Fruit fly (Drosophila melanogaster) whole organism, embryonic: ENCODE measurements around the gene Rab8.

Experiments
- BtbVII ChIP-seq: fragments of 200-800 bp; sonication (Bioruptor generic); optimal IDR thresholded peaks from 3 replicates; lab custom pipeline; 2017; ENCODE audit warnings: missing biosample characterization, mild to moderate bottlenecking, missing genetic modification characterization
- CG10274 ChIP-seq: fragments of 200-800 bp; sonication (Bioruptor generic); optimal IDR thresholded peaks from 3 replicates; lab custom pipeline; 2017; ENCODE audit warnings: missing biosample characterization, mild to moderate bottlenecking, missing genetic modification characterization
- CG11093 ChIP-seq: fragments of 200-800 bp; sonication (Bioruptor generic); IDR thresholded peaks from 3 replicates; pipeline ENCODE4 v1.3.6; 2022; ENCODE audit warnings: missing biosample characterization, missing genetic modification characterization
- CG11456 ChIP-seq: fragments of 200-800 bp; sonication (Bioruptor generic); IDR thresholded peaks from 3 replicates; pipeline ENCODE4 v1.3.6; 2022; ENCODE audit warnings: missing biosample characterization, missing genetic modification characterization
- CG11560 ChIP-seq: fragments of 200-800 bp; sonication (Bioruptor generic); IDR thresholded peaks from 3 replicates; pipeline ENCODE4 v1.3.6; 2022; ENCODE audit warnings: missing biosample characterization, missing genetic modification characterization
- CG12391 ChIP-seq: fragments of 200-800 bp; sonication (Bioruptor generic); optimal IDR thresholded peaks from 3 replicates; lab custom pipeline; 2018; ENCODE audit warnings: missing biosample characterization, mild to moderate bottlenecking, missing genetic modification characterization, moderate library complexity
- CG14965 ChIP-seq: fragments of 200-800 bp; sonication (Bioruptor generic); optimal IDR thresholded peaks from 2 replicates; lab custom pipeline; 2016; ENCODE audit warnings: missing biosample characterization, missing genetic modification characterization, borderline replicate concordance
- CG15073 ChIP-seq: fragments of 200-800 bp; sonication (Bioruptor generic); optimal IDR thresholded peaks from 2 replicates; lab custom pipeline; 2016; ENCODE audit warnings: missing biosample characterization, missing genetic modification characterization
- CG16815 ChIP-seq: fragments of 200-800 bp; sonication (Bioruptor generic); optimal IDR thresholded peaks from 3 replicates; lab custom pipeline; 2017; ENCODE audit warnings: missing biosample characterization, mild to moderate bottlenecking, missing genetic modification characterization
- CG17612 ChIP-seq: fragments of 200-800 bp; sonication (Bioruptor generic); IDR thresholded peaks from 2 replicates; pipeline ENCODE4 v1.3.6; 2022; ENCODE audit warnings: missing biosample characterization, missing genetic modification characterization
- CG18262 ChIP-seq: fragments of 200-800 bp; optimal IDR thresholded peaks from 3 replicates; lab custom pipeline; 2019; ENCODE audit warnings: missing biosample characterization, mild to moderate bottlenecking, missing genetic modification characterization, moderate library complexity
- CG18764 ChIP-seq: fragments of 200-800 bp; sonication (Bioruptor generic); optimal IDR thresholded peaks from 3 replicates; lab custom pipeline; 2016; ENCODE audit warnings: missing biosample characterization, missing genetic modification characterization
- CG31224 ChIP-seq: fragments of 200-800 bp; sonication (Bioruptor generic); IDR thresholded peaks from 2 replicates; pipeline ENCODE4 v1.3.6; 2022; ENCODE audit warnings: missing biosample characterization, missing genetic modification characterization
- CG3995 ChIP-seq: fragments of 200-800 bp; sonication (Bioruptor generic); optimal IDR thresholded peaks from 3 replicates; lab custom pipeline; 2016; ENCODE audit warnings: missing biosample characterization, missing genetic modification characterization
- CG4617 ChIP-seq: fragments of 200-800 bp; sonication (Bioruptor generic); optimal IDR thresholded peaks from 3 replicates; lab custom pipeline; 2016; ENCODE audit warnings: missing biosample characterization, missing genetic modification characterization, borderline replicate concordance
- CG6683 ChIP-seq: fragments of 200-800 bp; sonication (Bioruptor generic); optimal IDR thresholded peaks from 2 replicates; lab custom pipeline; 2017; ENCODE audit warnings: missing biosample characterization, mild to moderate bottlenecking, missing genetic modification characterization, missing genetic modification reagents
- CG6765 ChIP-seq: fragments of 200-800 bp; sonication (Bioruptor generic); optimal IDR thresholded peaks from 3 replicates; lab custom pipeline; 2017; ENCODE audit warnings: missing biosample characterization, mild to moderate bottlenecking, missing genetic modification characterization
- CG7271 ChIP-seq: fragments of 200-800 bp; sonication (Bioruptor generic); optimal IDR thresholded peaks from 2 replicates; lab custom pipeline; 2018; ENCODE audit warnings: missing biosample characterization, mild to moderate bottlenecking, missing genetic modification characterization, moderate library complexity
- Dbx ChIP-seq: fragments of 200-800 bp; sonication (Bioruptor generic); IDR thresholded peaks from 3 replicates; pipeline ENCODE4 v1.3.6; 2022; ENCODE audit warnings: missing biosample characterization, missing genetic modification characterization
- Dek ChIP-seq: fragments of 200-800 bp; sonication (Bioruptor generic); optimal IDR thresholded peaks from 3 replicates; lab custom pipeline; 2019; ENCODE audit warnings: missing biosample characterization, mild to moderate bottlenecking, missing genetic modification characterization, moderate library complexity
- HLH54F ChIP-seq: fragments of 200-800 bp; sonication (Bioruptor generic); optimal IDR thresholded peaks from 3 replicates; lab custom pipeline; 2016; ENCODE audit warnings: missing biosample characterization, missing genetic modification characterization
- Hmx ChIP-seq: fragments of 200-800 bp; sonication (Bioruptor generic); optimal IDR thresholded peaks from 2 replicates; lab custom pipeline; 2016; ENCODE audit warnings: missing biosample characterization, missing genetic modification characterization
- Hr3 ChIP-seq: fragments of 200-800 bp; sonication (Bioruptor generic); optimal IDR thresholded peaks from 3 replicates; lab custom pipeline; 2016; ENCODE audit warnings: missing biosample characterization, missing genetic modification characterization
- Lhr ChIP-seq: fragments of 200-800 bp; sonication (Bioruptor generic); optimal IDR thresholded peaks from 3 replicates; lab custom pipeline; 2017; ENCODE audit warnings: mild to moderate bottlenecking, missing biosample characterization, missing genetic modification reagents, missing genetic modification characterization
- MESR4 ChIP-seq: fragments of 200-800 bp; sonication (Bioruptor generic); optimal IDR thresholded peaks from 2 replicates; lab custom pipeline; 2018; ENCODE audit warnings: missing biosample characterization, mild to moderate bottlenecking, missing genetic modification characterization, moderate library complexity
- Meics ChIP-seq: fragments of 200-800 bp; sonication (Bioruptor generic); optimal IDR thresholded peaks from 2 replicates; lab custom pipeline; 2017; ENCODE audit warnings: missing biosample characterization, mild to moderate bottlenecking, missing genetic modification characterization
- NFAT ChIP-seq: fragments of 200-800 bp; sonication (Bioruptor generic); IDR thresholded peaks from 2 replicates; pipeline ENCODE4 v1.3.6; 2022; ENCODE audit warnings: missing biosample characterization, missing genetic modification characterization
- Nf-YB ChIP-seq: fragments of 200-800 bp; sonication (Bioruptor generic); optimal IDR thresholded peaks from 3 replicates; lab custom pipeline; 2019; ENCODE audit warnings: missing biosample characterization, mild to moderate bottlenecking, missing genetic modification characterization, moderate library complexity
- Stat92E ChIP-seq, 3 experiments: fragments of >200 bp in 2 of 3; fragments of 200-800 bp in 1 of 3; sonication (Bioruptor generic) in 1 of 3; optimal IDR thresholded peaks; 2 replicates each; lab custom pipeline; 2017 to 2019; ENCODE audit warnings: missing biosample characterization in 3 of 3, missing genetic modification characterization in 3 of 3, mild to moderate bottlenecking in 1 of 3, moderate library complexity in 1 of 3
- ato ChIP-seq: fragments of 200-800 bp; sonication (Bioruptor generic); IDR thresholded peaks from 2 replicates; pipeline ENCODE4 v1.3.6; 2022; ENCODE audit warnings: missing biosample characterization, missing genetic modification characterization; ENCODE audit not compliant: partially characterized antibody
- bcd ChIP-seq: fragments of 200-800 bp; sonication (Bioruptor generic); optimal IDR thresholded peaks from 2 replicates; lab custom pipeline; 2017; ENCODE audit warnings: missing biosample characterization, mild to moderate bottlenecking, missing genetic modification characterization
- bowl ChIP-seq: fragments of 200-800 bp; sonication (Bioruptor generic); IDR thresholded peaks from 2 replicates; pipeline ENCODE4 v1.3.6; 2022; ENCODE audit warnings: missing biosample characterization, missing genetic modification characterization
- bsh ChIP-seq, 2 experiments: fragments of 200-800 bp; sonication (Bioruptor generic); optimal IDR thresholded peaks; 2 replicates each; lab custom pipeline; 2017 to 2018; ENCODE audit warnings: mild to moderate bottlenecking in 2 of 2, missing biosample characterization in 2 of 2, missing genetic modification characterization in 2 of 2, moderate library complexity in 1 of 2
- ci ChIP-seq: fragments of 200-800 bp; sonication (Bioruptor generic); IDR thresholded peaks from 3 replicates; pipeline ENCODE4 v1.3.6; 2022; ENCODE audit warnings: missing biosample characterization, missing genetic modification characterization
- dati ChIP-seq: fragments of 200-800 bp; sonication (Bioruptor generic); IDR thresholded peaks from 2 replicates; pipeline ENCODE4 v1.3.6; 2022; ENCODE audit warnings: missing biosample characterization, missing genetic modification characterization
- dmrt99B ChIP-seq: fragments of 200-800 bp; sonication (Bioruptor generic); optimal IDR thresholded peaks from 2 replicates; lab custom pipeline; 2018; ENCODE audit warnings: missing biosample characterization, mild to moderate bottlenecking, missing genetic modification characterization, moderate library complexity
- fd102C ChIP-seq: fragments of 200-800 bp; sonication (Bioruptor generic); optimal IDR thresholded peaks from 2 replicates; lab custom pipeline; 2018; ENCODE audit warnings: missing biosample characterization, mild to moderate bottlenecking, missing genetic modification characterization, moderate library complexity
- fru ChIP-seq: fragments of >200 bp; optimal IDR thresholded peaks from 2 replicates; lab custom pipeline; 2017
- gcm ChIP-seq: fragments of 200-800 bp; sonication (Bioruptor generic); optimal IDR thresholded peaks from 2 replicates; lab custom pipeline; 2019; ENCODE audit warnings: missing biosample characterization, mild to moderate bottlenecking, missing genetic modification characterization, moderate library complexity
- ham ChIP-seq: fragments of 200-800 bp; sonication (Bioruptor generic); IDR thresholded peaks from 2 replicates; pipeline ENCODE4 v1.3.6; 2022; ENCODE audit warnings: missing biosample characterization, missing genetic modification characterization
- hb ChIP-seq: fragments of 200-800 bp; sonication (Bioruptor generic); IDR thresholded peaks from 3 replicates; pipeline ENCODE4 v1.3.6; 2022; ENCODE audit warnings: missing biosample characterization, missing genetic modification characterization; ENCODE audit not compliant: partially characterized antibody
- klu ChIP-seq: fragments of 200-800 bp; sonication (Bioruptor generic); IDR thresholded peaks from 2 replicates; pipeline ENCODE4 v1.3.6; 2022; ENCODE audit warnings: missing biosample characterization, missing genetic modification characterization
- lbe ChIP-seq: fragments of 200-800 bp; sonication (Bioruptor generic); optimal IDR thresholded peaks from 2 replicates; lab custom pipeline; 2016; ENCODE audit warnings: missing biosample characterization, mild to moderate bottlenecking, missing genetic modification characterization
- slbo ChIP-seq: fragments of 200-800 bp; sonication (Bioruptor generic); IDR thresholded peaks from 2 replicates; pipeline ENCODE4 v1.3.6; 2022; ENCODE audit warnings: missing biosample characterization, missing genetic modification characterization
- ssp ChIP-seq: fragments of 200-800 bp; sonication (Bioruptor generic); IDR thresholded peaks from 2 replicates; pipeline ENCODE4 v1.3.6; 2022; ENCODE audit warnings: missing biosample characterization, missing genetic modification characterization
- tgo ChIP-seq: fragments of 200-800 bp; sonication (Bioruptor generic); IDR thresholded peaks from 3 replicates; pipeline ENCODE4 v1.3.6; 2022; ENCODE audit warnings: missing biosample characterization, missing genetic modification characterization
- tx ChIP-seq: fragments of 200-800 bp; sonication (Bioruptor generic); optimal IDR thresholded peaks from 2 replicates; lab custom pipeline; 2016; ENCODE audit warnings: missing biosample characterization, missing genetic modification characterization
- unc-4 ChIP-seq: fragments of 200-800 bp; sonication (Bioruptor generic); IDR thresholded peaks from 2 replicates; pipeline ENCODE4 v1.3.6; 2022; ENCODE audit warnings: missing biosample characterization, missing genetic modification characterization; ENCODE audit not compliant: partially characterized antibody
- yki ChIP-seq: fragments of >200 bp; optimal IDR thresholded peaks from 3 replicates; lab custom pipeline; 2018
- z ChIP-seq: fragments of 200-800 bp; sonication (Bioruptor generic); IDR thresholded peaks from 3 replicates; pipeline ENCODE4 v1.3.6; 2022; ENCODE audit warnings: missing biosample characterization, missing genetic modification characterization

The Rab8 gene

DNA sequence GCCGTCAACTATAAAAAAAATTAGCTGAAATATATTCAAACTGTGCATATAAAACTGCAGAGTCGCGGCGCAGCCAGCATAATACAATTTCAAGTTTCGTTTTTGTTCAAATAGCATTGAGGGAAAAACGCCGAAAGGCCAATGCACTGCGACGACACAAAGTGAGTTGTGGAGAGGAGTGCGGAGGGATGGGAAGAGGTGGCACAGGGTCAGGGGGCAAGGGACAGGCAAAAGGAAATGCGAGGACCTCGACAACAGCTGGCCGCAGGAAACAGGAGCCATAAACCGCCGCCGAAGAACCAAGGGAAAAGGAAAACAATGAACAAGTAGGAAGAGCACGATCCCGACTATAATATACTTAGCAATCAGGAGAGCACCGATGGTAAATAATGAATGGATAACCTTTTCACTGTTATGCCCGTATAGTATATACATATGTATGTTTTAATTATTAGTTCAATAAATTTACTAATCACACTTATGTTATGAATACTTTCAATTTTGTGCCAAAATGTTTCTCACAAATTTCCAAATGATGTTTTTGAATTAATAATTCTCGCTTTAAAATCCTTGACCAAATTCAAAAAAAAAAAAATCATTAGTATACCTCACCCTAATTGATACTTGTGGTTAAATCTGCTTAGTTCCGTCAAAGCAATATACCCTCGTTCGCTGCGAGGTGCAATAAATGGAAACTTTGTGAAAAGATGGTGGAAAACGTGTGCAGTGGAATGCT lies 27.8 kb upstream of the Rab8 start (continued):
- TF ChIP-seq CG11093 (GFP tag; lab: Robert Waterston, UW): no peak
- no peak for TF ChIP-seq gcm
- peak in 1 of 2 experiments; percentile 42 for TF ChIP-seq bsh (GFP tag; optimal IDR thresholded peaks at IDR 0.05; lab: Kevin White, UChicago)
- TF ChIP-seq ato (GFP tag; lab: Robert Waterston, UW): peak; percentile 48; the same call in 1 of the 2 replicates
- no peak for TF ChIP-seq Stat92E (GFP tag; optimal IDR thresholded peaks at IDR 0.05; lab: Kevin White, UChicago)
- TF ChIP-seq CG3995: no peak
- no peak for TF ChIP-seq bcd
- TF ChIP-seq fru (lab: Kevin White, UChicago): no peak
- peak; percentile 13 for TF ChIP-seq Nf-YB (GFP tag; lab: Kevin White, UChicago)
- TF ChIP-seq CG12391 (tag; lab: Kevin White, UChicago): peak; percentile 71
- TF ChIP-seq fd102C (GFP tag; lab: Kevin White, UChicago): peak; percentile 49
- TF ChIP-seq CG31224 (GFP tag; lab: Robert Waterston, UW): no peak
- no peak for TF ChIP-seq NFAT (GFP tag; lab: Robert Waterston, UW)
- no peak for TF ChIP-seq unc-4 (GFP tag; lab: Robert Waterston, UW)
- TF ChIP-seq Hr3 (GFP tag; lab: Kevin White, UChicago): peak; percentile 23
- no peak for TF ChIP-seq Meics (GFP tag; lab: Kevin White, UChicago)
- TF ChIP-seq z (GFP tag; lab: Robert Waterston, UW): no peak
- no peak for TF ChIP-seq ham (GFP tag; lab: Robert Waterston, UW)
- TF ChIP-seq yki (lab: Kevin White, UChicago): no peak
- no peak for TF ChIP-seq MESR4 (GFP tag; lab: Kevin White, UChicago)
- TF ChIP-seq dati: no peak
- TF ChIP-seq lbe (GFP tag; lab: Kevin White, UChicago): no peak
- no peak for TF ChIP-seq Dek (tag; lab: Kevin White, UChicago)
- TF ChIP-seq Dbx (GFP tag; lab: Robert Waterston, UW): no peak
- no peak for TF ChIP-seq CG11560 (tag; lab: Robert Waterston, UW)
- no peak for TF ChIP-seq ci (GFP tag; lab: Robert Waterston, UW)
- no peak for TF ChIP-seq CG4617 (GFP tag; lab: Kevin White, UChicago)
- TF ChIP-seq BtbVII: no peak
- TF ChIP-seq CG10274 (GFP tag; lab: Kevin White, UChicago): no peak
- no peak for TF ChIP-seq CG18764 (GFP tag; lab: Kevin White, UChicago)
- no peak for TF ChIP-seq hb (GFP tag; lab: Robert Waterston, UW)
- TF ChIP-seq HLH54F: no peak
- peak; percentile 55 for TF ChIP-seq CG18262 (tag; lab: Kevin White, UChicago)
- no peak for TF ChIP-seq CG11456 (GFP tag; lab: Robert Waterston, UW)
- TF ChIP-seq CG17612 (GFP tag; lab: Robert Waterston, UW): no peak
- no peak for TF ChIP-seq CG15073 (GFP tag; lab: Kevin White, UChicago)
- TF ChIP-seq ssp (GFP tag; lab: Robert Waterston, UW): no peak
- no peak for TF ChIP-seq CG6765 (GFP tag; lab: Kevin White, UChicago)
- peak; percentile 44 for TF ChIP-seq CG16815 (GFP tag; lab: Kevin White, UChicago)
- no peak for TF ChIP-seq CG14965 (GFP tag; lab: Kevin White, UChicago)
- TF ChIP-seq CG6683 (GFP tag; lab: Kevin White, UChicago): no peak
- TF ChIP-seq tgo (GFP tag; lab: Robert Waterston, UW): no peak
- TF ChIP-seq CG7271 (tag; lab: Kevin White, UChicago): no peak
- peak; percentile 54 for TF ChIP-seq dmrt99B
- no peak for TF ChIP-seq Lhr (GFP tag; lab: Kevin White, UChicago)
- no peak for TF ChIP-seq Hmx (GFP tag; lab: Kevin White, UChicago)
- TF ChIP-seq bowl (GFP tag; lab: Robert Waterston, UW): no peak
- TF ChIP-seq slbo: no peak
- TF ChIP-seq tx (GFP tag; lab: Kevin White, UChicago): no peak
- TF ChIP-seq klu (GFP tag; lab: Robert Waterston, UW): no peak
